Worm (Caenorhabditis elegans): ENCODE results near the gene C04G2.10.

- TF ChIP-seq unc-62 (GFP tag; optimal IDR thresholded peaks at IDR 0.05) = no peak
- TF ChIP-seq pag-3 (tag; optimal IDR thresholded peaks at IDR 0.05; ENCODE audit: borderline replicate concordance, insufficient read depth) = no peak
- no peak for TF ChIP-seq zag-1 (tag; optimal IDR thresholded peaks at IDR 0.05)
- TF ChIP-seq nhr-237 (tag; optimal IDR thresholded peaks at IDR 0.05) = no peak
- TF ChIP-seq vab-15 (tag; optimal IDR thresholded peaks at IDR 0.05) = no peak
- TF ChIP-seq tbx-2 (tag; optimal IDR thresholded peaks at IDR 0.05) = no peak
- TF ChIP-seq mep-1 (tag; optimal IDR thresholded peaks at IDR 0.05) = no peak
- no peak for TF ChIP-seq nhr-11 (tag; optimal IDR thresholded peaks at IDR 0.05)
- TF ChIP-seq egl-27 (tag; optimal IDR thresholded peaks at IDR 0.05) = no peak
- TF ChIP-seq lin-39 (tag; optimal IDR thresholded peaks at IDR 0.05) = no peak
- no peak for TF ChIP-seq lin-35 (GFP tag; optimal IDR thresholded peaks at IDR 0.05)
Measured at ce11 chrIV:10116765-10117164, 1.5 kb downstream of the C04G2.10 start.
